Worm (Caenorhabditis elegans): Measurements from ENCODE around the gene elc-1.

elc-1 gene

ce11 chrIII:1413125-1413837 lies 3.7 kb downstream of the elc-1 start:
- no peak for TF ChIP-seq unc-62 (GFP tag; optimal IDR thresholded peaks at IDR 0.05)

- TF ChIP-seq unc-62 (GFP tag; optimal IDR thresholded peaks at IDR 0.05) = no peak
These were observed 7.9 kb downstream of the elc-1 start, which contains the start of gene Y82E9BR.22 for ce11 chrIII:1409139-1409538. TSS of gene Y82E9BR.22 (minus strand) at chrIII:1409239.

ce11 chrIII:1403108-1403507 lies 13.9 kb downstream of the elc-1 start, which contains the start of gene pals-18:
TSS of gene pals-18 (plus strand) at chrIII:1403408.
- TF ChIP-seq unc-62 (GFP tag; optimal IDR thresholded peaks at IDR 0.05) = no peak

ce11 chrIII:1401497-1401990 lies 15.4 kb downstream of the elc-1 start, which contains the start of gene pals-19:
TSS of gene pals-19 (plus strand) at chrIII:1401940.
- TF ChIP-seq unc-62 (GFP tag; optimal IDR thresholded peaks at IDR 0.05) = no peak

- TF ChIP-seq unc-62 (GFP tag; optimal IDR thresholded peaks at IDR 0.05) = no peak
These were observed 17.3 kb downstream of the elc-1 start, which contains the start of gene pals-16 for ce11 chrIII:1399670-1400069. TSS of gene pals-16 (plus strand) at chrIII:1399970.

- no peak for TF ChIP-seq unc-62 (GFP tag; optimal IDR thresholded peaks at IDR 0.05)
These were observed 18.8 kb downstream of the elc-1 start for ce11 chrIII:1398183-1398582.

- no peak for TF ChIP-seq unc-62 (GFP tag; optimal IDR thresholded peaks at IDR 0.05)
These were observed 21.6 kb downstream of the elc-1 start for ce11 chrIII:1395355-1395754.

- no peak for TF ChIP-seq unc-62 (GFP tag; optimal IDR thresholded peaks at IDR 0.05)
These were observed 24.2 kb downstream of the elc-1 start for ce11 chrIII:1392763-1393162.

ce11 chrIII:1391752-1392151 lies 25.2 kb downstream of the elc-1 start, which contains the start of gene pals-17:
TSS of gene pals-17 (minus strand) at chrIII:1391852.
- TF ChIP-seq unc-62 (GFP tag; optimal IDR thresholded peaks at IDR 0.05) = no peak

- no peak for TF ChIP-seq unc-62 (GFP tag; optimal IDR thresholded peaks at IDR 0.05)
These were observed 27.0 kb downstream of the elc-1 start for ce11 chrIII:1389988-1390387.

ce11 chrIII:1388274-1389058 lies 28.5 kb downstream of the elc-1 start, which contains the start of gene pals-20:
TSS of gene pals-20 (minus strand) at chrIII:1388324.
- TF ChIP-seq unc-62 (GFP tag; optimal IDR thresholded peaks at IDR 0.05) = no peak

ce11 chrIII:1384694-1385093 lies 32.3 kb downstream of the elc-1 start:
- TF ChIP-seq unc-62 (GFP tag; optimal IDR thresholded peaks at IDR 0.05) = no peak

- TF ChIP-seq unc-62 (GFP tag; optimal IDR thresholded peaks at IDR 0.05) = no peak
These were observed 32.9 kb downstream of the elc-1 start, which contains the start of the genes fbxa-138 and Y82E9BR.5 for ce11 chrIII:1384092-1384491. TSS of gene fbxa-138 (minus strand) at chrIII:1384252. TSS of gene Y82E9BR.5 (plus strand) at chrIII:1384370.

- TF ChIP-seq unc-62 (GFP tag; optimal IDR thresholded peaks at IDR 0.05) = no peak
These were observed 33.5 kb downstream of the elc-1 start for ce11 chrIII:1383483-1383882.

ce11 chrIII:1380535-1381274 lies 36.3 kb downstream of the elc-1 start, which contains the start of the genes pals-21 and Y82E9BR.6:
TSS of gene pals-21 (minus strand) at chrIII:1380635.
TSS of gene Y82E9BR.6 (plus strand) at chrIII:1381224.
- no peak for TF ChIP-seq unc-62 (GFP tag; optimal IDR thresholded peaks at IDR 0.05)

All from whole organism, dauer.